Worm (Caenorhabditis elegans) whole organism, mixed stage, embryonic: ENCODE results near the gene hda-5.

Experiments
- M03D4.4 ChIP-seq: sonication (generic microtip); optimal IDR thresholded peaks from 2 replicates; lab custom pipeline; 2017; ENCODE audit warnings: mild to moderate bottlenecking, missing genetic modification characterization, missing compliant biosample characterization
- bed-3 ChIP-seq: fragments of 200-800 bp; sonication (Bioruptor generic); optimal IDR thresholded peaks from 3 replicates; lab custom pipeline; 2018; ENCODE audit warnings: mild to moderate bottlenecking, missing genetic modification characterization, moderate library complexity, missing compliant biosample characterization
- blmp-1 ChIP-seq: fragments of 150-350 bp; optimal IDR thresholded peaks from 2 replicates; lab custom pipeline; 2014; ENCODE audit warnings: missing biosample characterization, missing genetic modification characterization
- ceh-39 ChIP-seq: fragments of 150-350 bp; optimal IDR thresholded peaks from 2 replicates; lab custom pipeline; 2014; ENCODE audit warnings: missing biosample characterization, missing genetic modification characterization
- ceh-43 ChIP-seq: fragments of 200-800 bp; sonication (Bioruptor generic); optimal IDR thresholded peaks from 2 replicates; lab custom pipeline; 2018; ENCODE audit warnings: mild to moderate bottlenecking, missing genetic modification characterization, moderate library complexity, missing compliant biosample characterization
- ceh-83 ChIP-seq: fragments of 200-800 bp; sonication (Bioruptor generic); optimal IDR thresholded peaks from 2 replicates; lab custom pipeline; 2018; ENCODE audit warnings: mild to moderate bottlenecking, missing genetic modification characterization, missing compliant biosample characterization
- ces-1 ChIP-seq: fragments of 150-350 bp; optimal IDR thresholded peaks from 2 replicates; lab custom pipeline; 2014; ENCODE audit warnings: missing biosample characterization, missing genetic modification reagents, missing genetic modification characterization
- cnd-1 ChIP-seq: fragments of 200-800 bp; sonication (Bioruptor generic); optimal IDR thresholded peaks from 2 replicates; lab custom pipeline; 2018; ENCODE audit warnings: mild to moderate bottlenecking, missing genetic modification characterization, missing compliant biosample characterization
- drap-1 ChIP-seq: fragments of 200-800 bp; sonication (Bioruptor generic); optimal IDR thresholded peaks from 3 replicates; lab custom pipeline; 2018; ENCODE audit warnings: mild to moderate bottlenecking, missing genetic modification characterization, missing compliant biosample characterization
- elt-1 ChIP-seq: sonication (generic microtip); optimal IDR thresholded peaks from 2 replicates; lab custom pipeline; 2017; ENCODE audit warnings: missing genetic modification characterization, mild to moderate bottlenecking, missing compliant biosample characterization, antibody characterized with exemption, moderate library complexity, borderline replicate concordance; ENCODE audit not compliant: insufficient read depth
- elt-3 ChIP-seq: fragments of 150-350 bp; optimal IDR thresholded peaks from 2 replicates; lab custom pipeline; 2014; ENCODE audit warnings: missing biosample characterization, missing genetic modification characterization
- ham-2 ChIP-seq: fragments of 200-800 bp; sonication (Bioruptor generic); optimal IDR thresholded peaks from 2 replicates; lab custom pipeline; 2018; ENCODE audit warnings: mild to moderate bottlenecking, missing genetic modification characterization, missing compliant biosample characterization
- hlh-1 ChIP-seq: fragments of 150-350 bp; optimal IDR thresholded peaks from 2 replicates; lab custom pipeline; 2014; ENCODE audit warnings: missing biosample characterization, missing genetic modification reagents, missing genetic modification characterization
- lin-13 ChIP-seq: fragments of 150-350 bp; optimal IDR thresholded peaks from 2 replicates; lab custom pipeline; 2014; ENCODE audit warnings: missing biosample characterization, missing genetic modification characterization
- lin-32 ChIP-seq: fragments of 200-800 bp; sonication (Bioruptor generic); optimal IDR thresholded peaks from 2 replicates; lab custom pipeline; 2018; ENCODE audit warnings: mild to moderate bottlenecking, missing genetic modification characterization, missing compliant biosample characterization
- lsy-2 ChIP-seq: fragments of 150-350 bp; optimal IDR thresholded peaks from 2 replicates; lab custom pipeline; 2014; ENCODE audit warnings: missing biosample characterization, missing genetic modification characterization
- mab-5 ChIP-seq: fragments of 150-350 bp; optimal IDR thresholded peaks from 2 replicates; lab custom pipeline; 2014; ENCODE audit warnings: missing biosample characterization, missing genetic modification characterization
- mep-1 ChIP-seq: fragments of 150-350 bp; optimal IDR thresholded peaks from 2 replicates; lab custom pipeline; 2017; ENCODE audit warnings: missing biosample characterization, missing genetic modification reagents, missing genetic modification characterization, inconsistent platforms
- mls-2 ChIP-seq: sonication (generic microtip); optimal IDR thresholded peaks from 2 replicates; lab custom pipeline; 2016; ENCODE audit warnings: mild to moderate bottlenecking, missing genetic modification characterization, moderate library complexity, missing compliant biosample characterization
- nhr-12 ChIP-seq: fragments of 150-350 bp; optimal IDR thresholded peaks from 2 replicates; lab custom pipeline; 2014; ENCODE audit warnings: missing biosample characterization, missing genetic modification characterization
- nhr-2 ChIP-seq: fragments of 150-350 bp; optimal IDR thresholded peaks from 2 replicates; lab custom pipeline; 2014; ENCODE audit warnings: missing biosample characterization, missing genetic modification characterization
- nhr-237 ChIP-seq: fragments of 150-350 bp; optimal IDR thresholded peaks from 2 replicates; lab custom pipeline; 2014; ENCODE audit warnings: missing biosample characterization, missing genetic modification characterization
- pha-4 ChIP-seq: fragments of 150-350 bp; optimal IDR thresholded peaks from 2 replicates; lab custom pipeline; 2018; ENCODE audit warnings: missing biosample characterization, missing genetic modification reagents, missing genetic modification characterization
- sem-2 ChIP-seq: fragments of 200-800 bp; sonication (Bioruptor generic); optimal IDR thresholded peaks from 2 replicates; lab custom pipeline; 2018; ENCODE audit warnings: mild to moderate bottlenecking, missing genetic modification characterization, missing compliant biosample characterization
- sptf-1 ChIP-seq: sonication (generic microtip); optimal IDR thresholded peaks from 2 replicates; lab custom pipeline; 2017; ENCODE audit warnings: mild to moderate bottlenecking, missing genetic modification characterization, moderate library complexity, missing compliant biosample characterization
- tbx-8 ChIP-seq: fragments of 200-800 bp; sonication (Bioruptor generic); optimal IDR thresholded peaks from 2 replicates; lab custom pipeline; 2018; ENCODE audit warnings: mild to moderate bottlenecking, missing genetic modification characterization, moderate library complexity, missing compliant biosample characterization
- unc-120 ChIP-seq: sonication (generic microtip); optimal IDR thresholded peaks from 2 replicates; lab custom pipeline; 2017; ENCODE audit warnings: missing genetic modification characterization, missing compliant biosample characterization; ENCODE audit not compliant: poor library complexity, severe bottlenecking
- unc-39 ChIP-seq: fragments of 150-350 bp; optimal IDR thresholded peaks from 2 replicates; lab custom pipeline; 2014; ENCODE audit warnings: missing biosample characterization, missing genetic modification characterization
- unc-62 ChIP-seq: fragments of 150-350 bp; optimal IDR thresholded peaks from 2 replicates; lab custom pipeline; 2014; ENCODE audit warnings: missing biosample characterization, missing genetic modification reagents, missing genetic modification characterization
- ztf-11 ChIP-seq: fragments of 150-350 bp; optimal IDR thresholded peaks from 2 replicates; lab custom pipeline; 2014; ENCODE audit warnings: missing biosample characterization, missing genetic modification characterization

hda-5 gene

ce11 chrII:11751615-11752174 lies 47.1 kb upstream of the hda-5 start:
- TF ChIP-seq mep-1 (tag; lab: Kevin White, UChicago) (peak; percentile 22), unc-62 (GFP tag; lab: Kevin White, UChicago) (peak; percentile 15), ces-1 (GFP tag; lab: Kevin White, UChicago) (peak; percentile 76), mls-2 (tag; lab: Kevin White, UChicago) (peak; percentile 54), unc-39 (no peak), sptf-1 (tag; lab: Kevin White, UChicago) (no peak)

ce11 chrII:11753186-11753585 lies 45.7 kb upstream of the hda-5 start:
- TF ChIP-seq M03D4.4, result no peak
- peak; percentile 71 for TF ChIP-seq ces-1 (GFP tag; lab: Kevin White, UChicago)
- TF ChIP-seq, all 35 proteins: peak for 1

- TF ChIP-seq ces-1 (GFP tag; lab: Kevin White, UChicago) (peak; percentile 43), elt-1 (tag; lab: Kevin White, UChicago) (no peak), nhr-2 (peak; percentile 59)
- TF ChIP-seq, all 35 proteins: peak for 2
These were observed 42.1 kb upstream of the hda-5 start for ce11 chrII:11756684-11757107.

ce11 chrII:11759277-11759676 lies 39.6 kb upstream of the hda-5 start, which contains the start of the genes F44E5.4 and F44E5.5:
F44E5.4 (minus strand) TSS chrII:11759311.
F44E5.5 (plus strand) TSS chrII:11759662.
- TF ChIP-seq lin-13 (tag; lab: Kevin White, UChicago) (peak; percentile 94), tbx-8 (GFP tag; lab: Kevin White, UChicago) (peak; percentile 67), mab-5 (tag; lab: Kevin White, UChicago) (peak; percentile 30), lsy-2 (tag; lab: Kevin White, UChicago) (peak; percentile 47), ceh-83 (GFP tag; lab: Kevin White, UChicago) (peak; percentile 76), mep-1 (tag; lab: Kevin White, UChicago) (peak; percentile 83), ceh-43 (GFP tag; lab: Kevin White, UChicago) (peak; percentile 70), ces-1 (GFP tag; lab: Kevin White, UChicago) (peak; percentile 88), pha-4 (tag; lab: Kevin White, UChicago) (peak; percentile 54), ham-2 (GFP tag; lab: Kevin White, UChicago) (peak; percentile 19), unc-120 (peak; percentile 77), ztf-11 (tag; lab: Kevin White, UChicago) (peak; percentile 56), sem-2 (GFP tag; lab: Kevin White, UChicago) (peak; percentile 59), blmp-1 (tag; lab: Kevin White, UChicago) (peak; percentile 26), nhr-12 (tag; lab: Kevin White, UChicago) (peak; percentile 21), mls-2 (tag; lab: Kevin White, UChicago) (peak; percentile 93), nhr-2 (peak; percentile 73), sptf-1 (tag; lab: Kevin White, UChicago) (peak; percentile 90), bed-3 (GFP tag; lab: Kevin White, UChicago) (peak; percentile 62), unc-62 (GFP tag; lab: Kevin White, UChicago) (peak; percentile 71), drap-1 (GFP tag; lab: Kevin White, UChicago) (peak; percentile 56), ceh-39 (tag; lab: Kevin White, UChicago) (peak; percentile 88), elt-3 (peak; percentile 24), cnd-1 (peak; percentile 92), nhr-237 (tag; lab: Kevin White, UChicago) (peak; percentile 83), hlh-1 (tag; lab: Kevin White, UChicago) (peak; percentile 93), lin-32 (GFP tag; lab: Kevin White, UChicago) (peak; percentile 97), M03D4.4 (peak; percentile 60)

ce11 chrII:11761806-11762512 lies 36.9 kb upstream of the hda-5 start:
- TF ChIP-seq lsy-2 (tag; lab: Kevin White, UChicago) (peak; percentile 10), blmp-1 (tag; lab: Kevin White, UChicago) (no peak), unc-62 (GFP tag; lab: Kevin White, UChicago) (no peak), nhr-12 (tag; lab: Kevin White, UChicago) (no peak), nhr-2 (peak; percentile 60), lin-13 (tag; lab: Kevin White, UChicago) (no peak), ces-1 (GFP tag; lab: Kevin White, UChicago) (peak; percentile 64), sem-2 (GFP tag; lab: Kevin White, UChicago) (no peak)
- TF ChIP-seq, all 35 proteins: peak for 3
